Worm (Caenorhabditis elegans) whole organism, L3 larva: Measurements from ENCODE around the gene F32D8.11.
A peak's percentile ranks its signal among the peaks of the same experiment; 100 is the strongest.

ENCODE experiments used
- R02D3.7 ChIP-seq: fragments of 150-350 bp; optimal IDR thresholded peaks from 2 replicates; lab custom pipeline; 2014; ENCODE audit warnings: missing biosample characterization, missing genetic modification characterization
- ZK546.5 ChIP-seq: sonication (generic microtip); optimal IDR thresholded peaks from 2 replicates; lab custom pipeline; 2017; ENCODE audit warnings: missing biosample characterization, missing genetic modification characterization
- aly-2 ChIP-seq: fragments of 150-350 bp; optimal IDR thresholded peaks from 2 replicates; lab custom pipeline; 2014; ENCODE audit warnings: missing biosample characterization, missing genetic modification characterization
- ama-1 ChIP-seq: fragments of 150-350 bp; optimal IDR thresholded peaks from 2 replicates; lab custom pipeline; 2018
- ceh-16 ChIP-seq: sonication (generic microtip); optimal IDR thresholded peaks from 2 replicates; lab custom pipeline; 2017; ENCODE audit warnings: missing biosample characterization, missing genetic modification characterization
- ceh-28 ChIP-seq: fragments of 150-350 bp; optimal IDR thresholded peaks from 2 replicates; lab custom pipeline; 2014; ENCODE audit warnings: missing biosample characterization, missing genetic modification reagents, missing genetic modification characterization
- ceh-82 ChIP-seq: fragments of 150-350 bp; optimal IDR thresholded peaks from 2 replicates; lab custom pipeline; 2014; ENCODE audit warnings: missing biosample characterization, missing genetic modification characterization
- ceh-9 ChIP-seq: sonication (generic microtip); optimal IDR thresholded peaks from 2 replicates; lab custom pipeline; 2018; ENCODE audit warnings: missing biosample characterization, missing genetic modification characterization
- daf-12 ChIP-seq: fragments of 150-350 bp; optimal IDR thresholded peaks from 2 replicates; lab custom pipeline; 2014; ENCODE audit warnings: missing biosample characterization, missing genetic modification reagents, missing genetic modification characterization
- egl-27 ChIP-seq: sonication (generic microtip); optimal IDR thresholded peaks from 4 replicates; lab custom pipeline; 2017; ENCODE audit warnings: missing biosample characterization, missing genetic modification reagents, missing genetic modification characterization
- egl-5 ChIP-seq: fragments of 150-350 bp; optimal IDR thresholded peaks from 2 replicates; lab custom pipeline; 2017; ENCODE audit warnings: missing biosample characterization, missing genetic modification reagents, missing genetic modification characterization, inconsistent platforms
- elt-2 ChIP-seq: sonication (generic microtip); optimal IDR thresholded peaks from 2 replicates; lab custom pipeline; 2016; ENCODE audit warnings: missing genetic modification reagents, mild to moderate bottlenecking, missing genetic modification characterization, missing compliant biosample characterization
- elt-3 ChIP-seq, 3 experiments: fragments of 150-350 bp in 1 of 3; sonication (generic microtip) in 2 of 3; optimal IDR thresholded peaks; 2 replicates in 2 of 3; 4 replicates in 1 of 3; lab custom pipeline; 2014 to 2017; ENCODE audit warnings: missing biosample characterization in 3 of 3, missing genetic modification characterization in 3 of 3
- eor-1 ChIP-seq, 2 experiments: fragments of 150-350 bp; optimal IDR thresholded peaks; 2 replicates each; lab custom pipeline; 2014 to 2018; ENCODE audit warnings: missing biosample characterization in 2 of 2, missing genetic modification characterization in 2 of 2
- fkh-10 ChIP-seq: sonication (generic microtip); optimal IDR thresholded peaks from 2 replicates; lab custom pipeline; 2017; ENCODE audit warnings: missing biosample characterization, missing genetic modification reagents, missing genetic modification characterization
- fkh-2 ChIP-seq: fragments of 150-350 bp; optimal IDR thresholded peaks from 2 replicates; lab custom pipeline; 2014; ENCODE audit warnings: missing biosample characterization, missing genetic modification reagents, missing genetic modification characterization
- fos-1 ChIP-seq: fragments of 150-350 bp; optimal IDR thresholded peaks from 2 replicates; lab custom pipeline; 2014; ENCODE audit warnings: missing biosample characterization, missing genetic modification characterization
- hmg-11 ChIP-seq: sonication (generic microtip); optimal IDR thresholded peaks from 2 replicates; lab custom pipeline; 2016; ENCODE audit warnings: missing genetic modification characterization, missing compliant biosample characterization
- jun-1 ChIP-seq: fragments of 150-350 bp; optimal IDR thresholded peaks from 2 replicates; lab custom pipeline; 2014; ENCODE audit warnings: missing biosample characterization, missing genetic modification reagents, missing genetic modification characterization
- lin-15B ChIP-seq: fragments of 150-350 bp; optimal IDR thresholded peaks from 2 replicates; lab custom pipeline; 2014; ENCODE audit warnings: missing biosample characterization, missing genetic modification characterization
- lin-39 ChIP-seq: fragments of 150-350 bp; optimal IDR thresholded peaks from 2 replicates; lab custom pipeline; 2018; ENCODE audit warnings: missing biosample characterization, missing genetic modification reagents, missing genetic modification characterization
- lsy-12 ChIP-seq: sonication (generic microtip); optimal IDR thresholded peaks from 2 replicates; lab custom pipeline; 2016; ENCODE audit warnings: mild to moderate bottlenecking, missing genetic modification characterization, missing compliant biosample characterization
- mdl-1 ChIP-seq: fragments of 150-350 bp; optimal IDR thresholded peaks from 2 replicates; lab custom pipeline; 2014; ENCODE audit warnings: missing biosample characterization, missing genetic modification characterization
- mml-1 ChIP-seq: fragments of 150-350 bp; sonication (generic microtip); optimal IDR thresholded peaks from 3 replicates; lab custom pipeline; 2014; ENCODE audit warnings: missing biosample characterization, missing genetic modification characterization
- nfya-1 ChIP-seq: sonication (generic microtip); optimal IDR thresholded peaks from 2 replicates; lab custom pipeline; 2017; ENCODE audit warnings: missing genetic modification characterization, mild to moderate bottlenecking, missing compliant biosample characterization, antibody characterized with exemption, moderate library complexity; ENCODE audit not compliant: insufficient read depth
- nhr-11 ChIP-seq: fragments of 150-350 bp; optimal IDR thresholded peaks from 2 replicates; lab custom pipeline; 2014; ENCODE audit warnings: missing biosample characterization, missing genetic modification characterization
- nhr-12 ChIP-seq: fragments of 150-350 bp; optimal IDR thresholded peaks from 2 replicates; lab custom pipeline; 2014; ENCODE audit warnings: missing biosample characterization, missing genetic modification characterization
- nhr-23 ChIP-seq: fragments of 150-350 bp; optimal IDR thresholded peaks from 2 replicates; lab custom pipeline; 2014; ENCODE audit warnings: missing biosample characterization, missing genetic modification reagents, missing genetic modification characterization
- nhr-237 ChIP-seq: fragments of 150-350 bp; optimal IDR thresholded peaks from 2 replicates; lab custom pipeline; 2014; ENCODE audit warnings: missing biosample characterization, missing genetic modification characterization
- nhr-25 ChIP-seq: sonication (generic microtip); optimal IDR thresholded peaks from 2 replicates; lab custom pipeline; 2017; ENCODE audit warnings: missing biosample characterization, missing genetic modification characterization
- nhr-28 ChIP-seq: fragments of 150-350 bp; optimal IDR thresholded peaks from 2 replicates; lab custom pipeline; 2014; ENCODE audit warnings: missing biosample characterization, missing genetic modification characterization
- nhr-43 ChIP-seq: sonication (generic microtip); optimal IDR thresholded peaks from 2 replicates; lab custom pipeline; 2016; ENCODE audit warnings: mild to moderate bottlenecking, missing genetic modification characterization, missing compliant biosample characterization; ENCODE audit not compliant: poor library complexity, severe bottlenecking
- nhr-67 ChIP-seq: fragments of 150-350 bp; optimal IDR thresholded peaks from 2 replicates; lab custom pipeline; 2014; ENCODE audit warnings: missing biosample characterization, missing genetic modification characterization
- nhr-76 ChIP-seq: fragments of 150-350 bp; sonication (generic microtip); optimal IDR thresholded peaks from 5 replicates; lab custom pipeline; 2014; ENCODE audit warnings: missing biosample characterization, missing genetic modification characterization
- nhr-77 ChIP-seq: fragments of 150-350 bp; optimal IDR thresholded peaks from 2 replicates; lab custom pipeline; 2014; ENCODE audit warnings: missing biosample characterization, missing genetic modification characterization
- pha-4 ChIP-seq: fragments of 150-350 bp; optimal IDR thresholded peaks from 2 replicates; lab custom pipeline; 2014; ENCODE audit warnings: missing biosample characterization, missing genetic modification reagents, missing genetic modification characterization
- pqm-1 ChIP-seq: fragments of 150-350 bp; optimal IDR thresholded peaks from 2 replicates; lab custom pipeline; 2017; ENCODE audit warnings: missing biosample characterization, missing genetic modification characterization, inconsistent platforms
- sea-2 ChIP-seq: fragments of 150-350 bp; sonication (generic microtip); optimal IDR thresholded peaks from 4 replicates; lab custom pipeline; 2014; ENCODE audit warnings: missing biosample characterization, missing genetic modification reagents, missing genetic modification characterization
- skn-1 ChIP-seq: fragments of 150-350 bp; optimal IDR thresholded peaks from 2 replicates; lab custom pipeline; 2014; ENCODE audit warnings: missing biosample characterization, missing genetic modification characterization
- snpc-4 ChIP-seq: fragments of 150-350 bp; optimal IDR thresholded peaks from 2 replicates; lab custom pipeline; 2014; ENCODE audit warnings: missing biosample characterization, missing genetic modification characterization
- tbx-2 ChIP-seq: sonication (generic microtip); optimal IDR thresholded peaks from 2 replicates; lab custom pipeline; 2016; ENCODE audit warnings: mild to moderate bottlenecking, missing genetic modification characterization, missing compliant biosample characterization
- unc-39 ChIP-seq: sonication (generic microtip); optimal IDR thresholded peaks from 4 replicates; lab custom pipeline; 2017; ENCODE audit warnings: missing biosample characterization, missing genetic modification characterization
- zag-1 ChIP-seq: fragments of 150-350 bp; optimal IDR thresholded peaks from 2 replicates; lab custom pipeline; 2014; ENCODE audit warnings: missing biosample characterization, missing genetic modification characterization
- ztf-11 ChIP-seq: fragments of 150-350 bp; optimal IDR thresholded peaks from 2 replicates; lab custom pipeline; 2014; ENCODE audit warnings: missing biosample characterization, missing genetic modification characterization
- ztf-4 ChIP-seq: fragments of 150-350 bp; optimal IDR thresholded peaks from 2 replicates; lab custom pipeline; 2014; ENCODE audit warnings: missing biosample characterization, missing genetic modification characterization

The F32D8.11 gene

DNA sequence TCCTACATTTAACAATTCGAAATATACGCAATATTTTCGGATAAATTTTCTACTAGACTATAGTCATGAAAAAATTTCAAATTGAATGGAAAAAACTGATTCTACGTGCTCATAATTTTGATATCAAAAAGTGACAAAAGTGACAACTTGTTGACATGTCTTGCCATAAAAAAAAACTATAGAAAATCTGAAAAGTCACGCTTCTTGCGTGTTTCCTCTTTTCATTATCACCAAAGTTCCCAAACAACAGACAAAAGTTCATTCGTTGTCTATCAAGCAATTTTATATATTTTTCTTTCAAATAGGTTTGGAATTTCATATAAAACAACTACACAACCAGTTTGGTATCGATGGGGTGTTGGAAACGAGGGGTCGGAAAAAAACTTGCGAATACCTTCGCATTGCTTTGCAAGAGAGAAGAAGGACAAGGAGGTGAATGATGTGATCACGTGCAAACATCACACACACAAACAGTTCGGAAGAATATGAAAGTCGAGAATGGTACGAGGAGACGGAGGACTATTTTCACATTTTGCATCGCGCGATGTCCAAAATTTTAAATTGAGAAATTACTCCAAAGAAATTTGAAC lies 29.8 kb downstream of the F32D8.11 start:
- TF ChIP-seq nhr-237 (no peak), unc-39 (tag; lab: Kevin White, UChicago) (no peak), sea-2 (no peak), aly-2 (tag; lab: Kevin White, UChicago) (no peak), ceh-9 (tag; lab: Kevin White, UChicago) (no peak), elt-3 (tag; optimal IDR thresholded peaks at IDR 0.05; lab: Kevin White, UChicago) (no peak), ama-1 (lab: Kevin White, UChicago) (no peak), tbx-2 (tag; lab: Kevin White, UChicago) (no peak), ztf-4 (tag; lab: Kevin White, UChicago) (no peak), pha-4 (tag; lab: Kevin White, UChicago) (peak; percentile 22), hmg-11 (tag; lab: Kevin White, UChicago) (no peak), fkh-2 (tag; lab: Kevin White, UChicago) (no peak), R02D3.7 (tag; lab: Kevin White, UChicago) (no peak), nhr-67 (tag; lab: Kevin White, UChicago) (no peak), lin-39 (tag; lab: Kevin White, UChicago) (no peak), lin-15B (tag; lab: Kevin White, UChicago) (no peak), fos-1 (tag; lab: Kevin White, UChicago) (no peak), ceh-16 (no peak), nhr-23 (tag; lab: Kevin White, UChicago) (peak; percentile 26), nfya-1 (tag; lab: Kevin White, UChicago) (no peak), fkh-10 (no peak), egl-27 (no peak), mml-1 (tag; lab: Kevin White, UChicago) (no peak), nhr-28 (tag; lab: Kevin White, UChicago) (no peak), ceh-28 (tag; lab: Kevin White, UChicago) (no peak), pqm-1 (tag; lab: Kevin White, UChicago) (no peak), snpc-4 (tag; lab: Kevin White, UChicago) (no peak), mdl-1 (no peak), nhr-25 (tag; lab: Kevin White, UChicago) (peak; percentile 40), lsy-12 (tag; lab: Kevin White, UChicago) (no peak), daf-12 (tag; lab: Kevin White, UChicago) (no peak), nhr-12 (no peak), elt-2 (tag; lab: Kevin White, UChicago) (peak; percentile 53), ztf-11 (tag; lab: Kevin White, UChicago) (no peak), zag-1 (tag; lab: Kevin White, UChicago) (no peak), eor-1 (tag; optimal IDR thresholded peaks at IDR 0.05; lab: Kevin White, UChicago) (no peak), nhr-76 (no peak), skn-1 (tag; lab: Kevin White, UChicago) (no peak), nhr-43 (peak; percentile 32), nhr-11 (tag; lab: Kevin White, UChicago) (no peak), ceh-82 (tag; lab: Kevin White, UChicago) (no peak)
- TF ChIP-seq, all 47 proteins: peak for 5

ce11 chrV:10858340-10858739 lies 30.6 kb downstream of the F32D8.11 start:
- TF ChIP-seq ztf-4 (tag; lab: Kevin White, UChicago) (peak; percentile 35), egl-5 (tag; lab: Kevin White, UChicago) (peak; percentile 88), snpc-4 (tag; lab: Kevin White, UChicago) (peak; percentile 2), tbx-2 (tag; lab: Kevin White, UChicago) (peak; percentile 77), pha-4 (tag; lab: Kevin White, UChicago) (peak; percentile 59), jun-1 (tag; lab: Kevin White, UChicago) (peak; percentile 31), skn-1 (tag; lab: Kevin White, UChicago) (peak; percentile 19), nhr-23 (tag; lab: Kevin White, UChicago) (peak; percentile 56), lsy-12 (tag; lab: Kevin White, UChicago) (peak; percentile 59), hmg-11 (tag; lab: Kevin White, UChicago) (peak; percentile 69), nhr-11 (tag; lab: Kevin White, UChicago) (peak; percentile 63), elt-2 (tag; lab: Kevin White, UChicago) (peak; percentile 36), ama-1 (lab: Kevin White, UChicago) (peak; percentile 52), fkh-2 (tag; lab: Kevin White, UChicago) (no peak), lin-39 (tag; lab: Kevin White, UChicago) (peak; percentile 87), nhr-67 (tag; lab: Kevin White, UChicago) (no peak), egl-27 (peak; percentile 62), zag-1 (tag; lab: Kevin White, UChicago) (peak; percentile 66), eor-1 (tag; optimal IDR thresholded peaks at IDR 0.05; lab: Kevin White, UChicago) (no peak), nhr-77 (no peak), fkh-10 (peak; percentile 59), mdl-1 (peak; percentile 71), ceh-82 (tag; lab: Kevin White, UChicago) (no peak), nhr-43 (peak; percentile 65), ZK546.5 (tag; lab: Kevin White, UChicago) (no peak), ceh-28 (tag; lab: Kevin White, UChicago) (peak; percentile 52), nhr-76 (no peak), nfya-1 (tag; lab: Kevin White, UChicago) (peak; percentile 85), nhr-25 (tag; lab: Kevin White, UChicago) (no peak)
- TF ChIP-seq, all 47 proteins: peak for 21
